Fruit fly (Drosophila melanogaster) Kc167 (cell line): ENCODE data around the gene CG3918.

Source experiments
- Myc ChIP-seq: fragments of >200 bp; optimal IDR thresholded peaks from 2 replicates; lab custom pipeline; 2017; ENCODE audit warnings: missing external identifiers
- Sin3A ChIP-seq: fragments of >200 bp; optimal IDR thresholded peaks from 2 replicates; lab custom pipeline; 2018; ENCODE audit warnings: missing external identifiers
- h ChIP-seq: fragments of >200 bp; optimal IDR thresholded peaks from 3 replicates; lab custom pipeline; 2018; ENCODE audit warnings: missing external identifiers
- insv ChIP-seq: fragments of >200 bp; optimal IDR thresholded peaks from 3 replicates; lab custom pipeline; 2018; ENCODE audit warnings: missing external identifiers
- psq ChIP-seq: fragments of >200 bp; optimal IDR thresholded peaks from 2 replicates; lab custom pipeline; 2017; ENCODE audit warnings: missing external identifiers
- ttk ChIP-seq: sonication (Bioruptor generic); optimal IDR thresholded peaks from 2 replicates; lab custom pipeline; 2017; ENCODE audit warnings: missing external identifiers

Gene CG3918

DNA sequence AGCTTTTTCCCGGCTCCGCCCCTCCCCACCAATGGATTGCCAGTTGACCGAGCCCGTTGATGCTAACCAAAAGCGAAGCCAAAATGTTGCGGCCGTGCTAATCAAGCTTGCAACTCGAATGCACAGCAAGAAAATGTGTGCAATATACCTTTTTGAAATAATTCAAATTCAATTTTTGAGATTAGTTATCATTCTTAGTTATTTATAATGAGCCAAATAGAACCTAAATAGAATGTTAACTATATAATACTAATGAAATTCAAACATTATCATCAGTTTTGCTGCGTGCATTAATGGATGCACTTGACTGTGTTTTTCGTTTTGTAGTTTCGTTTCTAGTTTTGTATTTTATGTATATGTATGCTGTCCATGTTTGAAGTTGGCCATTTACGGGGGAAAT, 18.1 kb downstream of the CG3918 start:
- TF ChIP-seq Myc (lab: Kevin White, UChicago) (no peak), insv (lab: Kevin White, UChicago) (no peak), psq (lab: Kevin White, UChicago) (no peak), h (lab: Kevin White, UChicago) (no peak), Sin3A (lab: Kevin White, UChicago) (no peak), ttk (lab: Kevin White, UChicago) (no peak)

DNA sequence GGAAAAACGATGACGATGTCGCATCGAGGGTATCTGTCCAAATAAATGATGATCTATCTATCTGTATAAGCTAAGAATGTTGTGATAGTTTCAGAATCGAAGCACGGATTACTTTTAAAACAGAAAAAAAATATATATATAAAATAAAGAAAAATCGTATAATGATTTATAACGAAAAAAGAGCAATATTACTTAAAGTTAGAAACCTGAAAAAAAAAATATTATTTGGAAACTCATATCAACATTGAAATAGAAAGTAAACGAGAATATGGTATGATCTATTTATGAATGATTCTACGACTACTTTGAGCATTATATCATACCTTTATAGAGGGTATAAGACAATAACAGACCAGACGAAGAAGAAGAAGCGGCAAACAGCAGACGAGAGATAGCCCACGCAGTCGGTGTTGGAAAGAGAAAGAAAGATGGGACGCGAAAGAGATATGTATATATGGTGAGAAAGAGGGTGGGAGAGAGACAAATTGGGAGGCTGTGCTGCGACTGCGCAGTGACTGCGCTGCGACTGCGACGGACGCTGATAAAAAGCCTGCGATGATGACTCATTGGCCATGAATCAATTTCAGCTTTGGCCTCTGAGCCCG, 19.4 kb downstream of the CG3918 start:
- TF ChIP-seq ttk (lab: Kevin White, UChicago) (no peak), h (lab: Kevin White, UChicago) (no peak), Sin3A (lab: Kevin White, UChicago) (no peak), psq (lab: Kevin White, UChicago) (no peak), insv (lab: Kevin White, UChicago) (no peak), Myc (lab: Kevin White, UChicago) (no peak)

DNA sequence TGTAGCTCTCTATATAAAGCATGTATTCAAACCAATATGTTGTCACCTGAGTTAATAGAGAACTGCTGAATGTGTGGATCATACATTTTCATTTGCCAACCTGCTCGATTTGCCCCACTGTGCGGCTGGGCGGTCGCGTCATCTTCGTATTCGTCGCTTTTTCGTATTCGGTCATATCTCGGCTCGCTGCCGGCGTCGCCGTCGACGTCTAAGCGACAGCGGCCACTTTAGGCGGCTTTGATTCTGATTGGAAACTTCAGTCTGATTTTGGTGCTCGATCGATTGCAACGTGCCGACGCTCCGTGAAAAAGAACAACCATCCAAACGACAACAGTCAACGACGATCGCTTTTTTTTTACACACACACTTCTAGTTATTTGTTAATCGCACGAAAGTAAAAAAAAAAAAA, 21.6 kb downstream of the CG3918 start:
- TF ChIP-seq ttk (lab: Kevin White, UChicago) (no peak), Sin3A (lab: Kevin White, UChicago) (no peak), Myc (lab: Kevin White, UChicago) (no peak), psq (lab: Kevin White, UChicago) (no peak), insv (lab: Kevin White, UChicago) (no peak), h (lab: Kevin White, UChicago) (no peak)

DNA sequence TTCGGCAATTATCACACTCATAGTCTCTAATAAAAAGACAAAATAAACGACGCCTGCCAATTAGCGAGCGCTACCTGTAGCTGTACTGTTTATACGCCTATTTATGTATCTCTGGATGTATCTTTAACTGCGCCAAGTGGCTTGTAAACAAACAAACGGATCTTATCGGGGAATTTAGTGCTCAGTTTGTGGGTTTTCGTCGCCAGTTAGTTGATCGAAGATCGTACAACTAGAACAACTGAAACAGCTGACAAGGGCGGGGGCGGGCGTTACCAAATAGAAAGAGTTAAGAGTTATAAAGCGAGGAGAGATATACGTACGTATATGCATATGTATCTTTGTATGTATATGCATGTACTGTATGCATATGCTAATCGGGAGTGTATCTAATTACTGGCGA, 22.7 kb downstream of the CG3918 start:
- TF ChIP-seq insv (lab: Kevin White, UChicago) (no peak), Myc (lab: Kevin White, UChicago) (no peak), psq (lab: Kevin White, UChicago) (no peak), h (lab: Kevin White, UChicago) (no peak), ttk (lab: Kevin White, UChicago) (no peak), Sin3A (lab: Kevin White, UChicago) (no peak)

DNA sequence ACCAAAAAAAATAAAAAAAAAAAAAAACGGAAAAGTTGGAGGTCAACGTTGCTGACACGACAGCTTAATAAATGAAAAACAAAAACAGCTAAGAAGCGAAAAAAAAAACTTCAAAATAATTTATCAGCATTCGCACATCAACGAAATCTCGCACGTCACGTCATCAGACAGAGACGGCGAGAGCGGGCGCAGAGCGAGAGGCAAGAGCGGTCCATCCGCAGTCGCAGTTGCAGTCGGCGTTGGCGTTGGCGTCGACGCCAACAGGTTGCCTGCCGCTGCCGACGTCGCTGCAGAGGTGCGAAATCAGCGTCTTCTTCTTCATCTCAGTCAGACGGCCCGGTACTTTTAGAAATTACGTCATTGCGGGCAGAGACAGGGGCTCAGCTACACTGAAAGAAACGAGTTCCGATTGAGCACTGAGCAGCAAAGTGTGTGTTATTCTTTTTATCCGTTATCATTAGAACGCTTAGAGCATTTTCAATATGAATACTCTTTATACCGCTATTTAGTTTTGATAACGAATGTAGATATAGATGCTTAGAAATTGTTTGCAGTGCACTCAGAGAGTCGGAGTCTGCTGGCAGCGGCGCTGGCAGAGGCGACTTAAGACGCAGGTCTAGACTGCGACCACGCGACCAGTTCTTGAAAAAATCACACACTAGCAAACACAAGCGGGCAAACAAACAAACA, 25.3 kb downstream of the CG3918 start:
- TF ChIP-seq ttk (lab: Kevin White, UChicago) (no peak), psq (lab: Kevin White, UChicago) (no peak), insv (lab: Kevin White, UChicago) (no peak)

DNA sequence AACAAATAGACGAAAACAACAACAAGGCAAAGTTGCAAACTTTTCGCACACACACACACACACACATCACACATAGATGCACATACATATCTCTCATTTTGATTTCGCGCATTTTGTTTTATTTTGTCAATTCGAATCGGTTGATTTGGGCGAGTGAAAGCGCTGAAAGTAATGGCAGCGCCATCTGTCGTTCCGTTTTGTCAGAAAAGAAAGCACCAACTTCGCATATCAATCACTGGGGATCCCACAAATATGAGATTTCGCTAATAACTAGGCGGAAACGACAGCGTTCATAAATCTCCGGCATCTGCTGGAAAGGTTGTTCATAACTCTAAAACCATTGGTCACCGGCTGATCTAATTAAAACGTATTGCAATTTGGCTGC, 25.8 kb downstream of the CG3918 start:
- no peak for TF ChIP-seq psq (lab: Kevin White, UChicago)
- TF ChIP-seq insv (lab: Kevin White, UChicago): no peak

DNA sequence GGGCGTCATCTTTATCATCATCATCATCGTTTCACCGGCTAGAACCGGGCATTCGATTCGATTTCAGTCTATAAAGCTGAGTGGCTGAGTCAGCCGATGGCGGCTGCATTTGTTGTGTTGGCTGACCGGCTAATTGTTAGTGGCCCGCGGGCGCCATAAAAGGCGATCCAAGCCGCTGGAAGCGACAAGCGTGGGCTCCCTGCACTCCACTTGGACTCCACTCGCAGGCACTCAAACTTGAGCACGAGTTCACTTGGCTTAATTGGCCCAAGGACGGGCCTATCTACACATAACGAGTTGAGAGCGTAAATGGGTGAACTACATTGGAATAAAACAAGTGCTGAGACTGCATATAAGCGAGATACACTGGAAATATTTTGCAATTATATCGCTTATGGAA, 27.2 kb downstream of the CG3918 start:
- TF ChIP-seq Sin3A (lab: Kevin White, UChicago) (no peak), insv (lab: Kevin White, UChicago) (no peak), ttk (lab: Kevin White, UChicago) (no peak), h (lab: Kevin White, UChicago) (no peak), psq (lab: Kevin White, UChicago) (no peak), Myc (lab: Kevin White, UChicago) (no peak)

DNA sequence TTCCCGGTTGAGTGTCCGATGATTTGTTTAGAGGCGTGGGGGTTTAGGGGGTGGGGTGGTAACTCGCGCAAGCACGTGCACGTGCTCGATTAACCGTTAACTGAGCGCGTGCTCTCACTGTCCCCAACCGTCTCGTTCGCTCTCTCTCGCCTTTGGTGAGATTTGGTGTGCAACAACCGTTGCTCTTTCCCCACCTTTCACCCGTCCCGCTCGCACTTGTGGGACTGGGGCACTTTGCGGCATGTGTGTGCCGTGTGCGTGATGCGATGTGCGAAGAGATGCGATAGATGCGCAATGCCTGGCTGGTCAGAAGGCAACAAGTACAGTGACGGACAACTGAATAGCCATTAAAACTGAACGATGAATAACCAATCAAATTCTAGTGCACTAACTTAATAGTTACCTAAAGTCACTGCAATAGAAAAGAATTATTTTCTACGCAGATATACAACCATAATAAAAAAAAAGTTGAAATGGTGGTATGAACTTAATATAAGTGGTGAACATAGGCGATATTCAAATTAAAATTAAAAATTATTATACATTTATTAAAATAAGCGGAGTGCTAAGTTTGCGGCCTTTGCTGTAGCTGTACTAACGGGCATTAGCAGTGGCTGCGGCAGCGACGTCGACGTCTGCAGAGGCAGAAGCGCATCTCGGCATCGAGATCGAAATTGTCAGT, 47.1 kb downstream of the CG3918 start:
- TF ChIP-seq ttk (lab: Kevin White, UChicago) (no peak), insv (lab: Kevin White, UChicago) (no peak), Sin3A (lab: Kevin White, UChicago) (no peak), h (lab: Kevin White, UChicago) (no peak)

DNA sequence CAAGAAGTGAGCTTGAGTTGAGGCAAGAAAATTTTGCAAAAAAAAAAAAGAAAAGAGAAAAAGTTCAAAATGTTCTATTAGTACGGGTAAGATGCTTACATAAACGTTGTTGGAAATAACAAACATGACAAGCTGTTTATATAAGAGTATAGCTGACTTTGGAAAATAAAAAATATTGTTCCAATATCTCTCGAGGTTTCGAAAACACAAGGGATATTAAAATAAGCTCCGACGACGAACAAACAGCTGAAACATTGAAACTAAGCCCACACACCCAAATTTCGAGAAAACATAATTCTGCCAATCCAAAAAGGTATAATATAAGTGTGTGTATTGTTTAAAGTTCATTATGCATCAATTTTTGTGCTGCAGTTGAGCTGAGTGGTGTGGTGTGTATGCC, 49.5 kb downstream of the CG3918 start:
- no peak for TF ChIP-seq Sin3A (lab: Kevin White, UChicago)
- TF ChIP-seq h (lab: Kevin White, UChicago): no peak
- no peak for TF ChIP-seq Myc (lab: Kevin White, UChicago)
- no peak for TF ChIP-seq ttk (lab: Kevin White, UChicago)
- no peak for TF ChIP-seq psq (lab: Kevin White, UChicago)
- no peak for TF ChIP-seq insv (lab: Kevin White, UChicago)

DNA sequence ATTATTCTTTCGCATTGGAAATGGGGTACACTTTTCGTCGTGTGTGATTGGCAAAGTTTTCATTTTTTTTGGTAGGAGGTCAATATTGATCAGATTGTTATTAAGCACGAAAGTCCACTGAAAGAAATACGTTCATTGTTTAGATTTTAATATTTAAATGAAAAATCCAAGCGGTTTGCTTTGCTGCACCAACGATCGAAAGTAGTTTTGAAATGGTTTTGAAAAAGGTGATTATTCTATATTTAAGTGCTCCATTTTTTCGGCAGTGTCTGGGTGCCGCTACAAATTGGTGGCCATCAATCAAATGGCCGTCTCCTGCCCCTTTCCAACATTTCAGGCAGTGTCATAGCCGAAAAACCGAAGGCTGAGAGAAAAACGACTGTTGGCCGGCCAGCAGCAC, 50.2 kb downstream of the CG3918 start:
- TF ChIP-seq insv (lab: Kevin White, UChicago): no peak
- TF ChIP-seq Myc (lab: Kevin White, UChicago): no peak
